Fruit fly (Drosophila melanogaster) Kc167 (cell line): Measurements from ENCODE around the gene CG3744.

Experiments used
- Sin3A ChIP-seq: fragments of >200 bp; optimal IDR thresholded peaks from 2 replicates; lab custom pipeline; 2018; ENCODE audit warnings: missing external identifiers
- h ChIP-seq: fragments of >200 bp; optimal IDR thresholded peaks from 3 replicates; lab custom pipeline; 2018; ENCODE audit warnings: missing external identifiers
- insv ChIP-seq: fragments of >200 bp; optimal IDR thresholded peaks from 3 replicates; lab custom pipeline; 2018; ENCODE audit warnings: missing external identifiers
- psq ChIP-seq: fragments of >200 bp; optimal IDR thresholded peaks from 2 replicates; lab custom pipeline; 2017; ENCODE audit warnings: missing external identifiers

dm6 chr3R:24863894-24864293, 12.6 kb downstream of the CG3744 start:
- TF ChIP-seq h (no peak), psq (lab: Kevin White, UChicago) (no peak), Sin3A (lab: Kevin White, UChicago) (no peak), insv (lab: Kevin White, UChicago) (no peak)
